ENCODE assay signal across 7 worm cellular contexts in genomic region chrX:8476308-8476707, ce11.
A peak's percentile ranks its signal among the peaks of the same experiment; 100 is the strongest.
TF ChIP-seq lines count a peak whose summit lies in the region.

No protein-coding gene starts in this region.

TF ChIP-seq in whole organism, L1 larva, 84 proteins besides CTCF, POLR2A, EP300 and RAD21 (continues in another document):
- TF ChIP-seq fos-1 (tag; optimal IDR thresholded peaks at IDR 0.05; lab: Kevin White, UChicago) (no peak), hlh-17 (GFP tag; optimal IDR thresholded peaks at IDR 0.05; lab: Kevin White, UChicago; ENCODE audit: borderline replicate concordance) (no peak), mef-2 (tag; optimal IDR thresholded peaks at IDR 0.05; lab: Kevin White, UChicago) (no peak), Y116A8C.19 (tag; optimal IDR thresholded peaks at IDR 0.05; lab: Kevin White, UChicago; ENCODE audit: borderline replicate concordance) (no peak), lin-14 (GFP tag; optimal IDR thresholded peaks at IDR 0.05; lab: Kevin White, UChicago) (peak; percentile 83), snu-23 (GFP tag; optimal IDR thresholded peaks at IDR 0.05; lab: Kevin White, UChicago) (peak; percentile 3), isw-1 (GFP tag; IDR thresholded peaks at IDR 0.05; lab: Robert Waterston, UW) (no peak), lir-3 (tag; optimal IDR thresholded peaks at IDR 0.05; lab: Kevin White, UChicago; ENCODE audit: poor library complexity) (no peak), efl-3 (GFP tag; optimal IDR thresholded peaks at IDR 0.05; lab: Kevin White, UChicago) (no peak), egl-13 (tag; optimal IDR thresholded peaks at IDR 0.05; lab: Kevin White, UChicago) (no peak), xbp-1 (tag; optimal IDR thresholded peaks at IDR 0.05; lab: Kevin White, UChicago) (no peak), ceh-90 (tag; optimal IDR thresholded peaks at IDR 0.05; lab: Kevin White, UChicago) (no peak), F16B12.6 (tag; optimal IDR thresholded peaks at IDR 0.05; lab: Kevin White, UChicago) (no peak)

TF ChIP-seq in whole organism, L2 larva, 48 proteins besides CTCF, POLR2A, EP300 and RAD21 (continues in another document):
- TF ChIP-seq mdl-1 (tag; optimal IDR thresholded peaks at IDR 0.05; lab: Kevin White, UChicago) (peak; percentile 62 to 70), gmeb-1 (tag; optimal IDR thresholded peaks at IDR 0.05; lab: Kevin White, UChicago) (no peak), sma-3 (GFP tag; optimal IDR thresholded peaks at IDR 0.05; lab: Kevin White, UChicago) (no peak), ztf-4 (tag; optimal IDR thresholded peaks at IDR 0.05; lab: Kevin White, UChicago) (no peak), sem-4 (tag; optimal IDR thresholded peaks at IDR 0.05; lab: Kevin White, UChicago) (peak; percentile 34), C34F6.9 (tag; optimal IDR thresholded peaks at IDR 0.05; lab: Kevin White, UChicago) (no peak), ceh-16 (tag; optimal IDR thresholded peaks at IDR 0.05; lab: Kevin White, UChicago) (no peak), mbf-1 (tag; optimal IDR thresholded peaks at IDR 0.05; lab: Kevin White, UChicago) (no peak), F13H6.1 (tag; optimal IDR thresholded peaks at IDR 0.05; lab: Kevin White, UChicago) (no peak), unc-62 (GFP tag; optimal IDR thresholded peaks at IDR 0.05; lab: Kevin White, UChicago) (no peak), lin-13 (GFP tag; optimal IDR thresholded peaks at IDR 0.05; lab: Kevin White, UChicago) (no peak), peb-1 (tag; optimal IDR thresholded peaks at IDR 0.05; lab: Kevin White, UChicago) (no peak), blmp-1 (tag; optimal IDR thresholded peaks at IDR 0.05; lab: Kevin White, UChicago; ENCODE audit: insufficient read depth) (no peak), lin-39 (tag; optimal IDR thresholded peaks at IDR 0.05; lab: Kevin White, UChicago) (no peak)

TF ChIP-seq in whole organism, L3 larva, 47 proteins besides CTCF, POLR2A, EP300 and RAD21:
- TF ChIP-seq lin-39 (tag; optimal IDR thresholded peaks at IDR 0.05; lab: Kevin White, UChicago) (peak; percentile 34), nfya-1 (tag; optimal IDR thresholded peaks at IDR 0.05; lab: Kevin White, UChicago; ENCODE audit: insufficient read depth) (no peak), sea-2 (GFP tag; optimal IDR thresholded peaks at IDR 0.05; lab: Kevin White, UChicago) (no peak), nhr-11 (tag; optimal IDR thresholded peaks at IDR 0.05; lab: Kevin White, UChicago) (no peak), fkh-10 (GFP tag; optimal IDR thresholded peaks at IDR 0.05; lab: Kevin White, UChicago) (peak; percentile 73), unc-62 (GFP tag; optimal IDR thresholded peaks at IDR 0.05; lab: Kevin White, UChicago) (peak; percentile 1), hmg-11 (tag; optimal IDR thresholded peaks at IDR 0.05; lab: Kevin White, UChicago) (peak; percentile 25), mdl-1 (tag; optimal IDR thresholded peaks at IDR 0.05; lab: Kevin White, UChicago) (peak; percentile 50)

TF ChIP-seq in whole organism, L4 larva, 104 proteins besides CTCF, POLR2A, EP300 and RAD21 (continues in another document):
- TF ChIP-seq mes-2 (tag; optimal IDR thresholded peaks at IDR 0.05; lab: Kevin White, UChicago; ENCODE audit: poor library complexity, severe bottlenecking) (peak; percentile 11), zfp-3 (GFP tag; conservative IDR thresholded peaks at IDR 0.05; lab: Robert Waterston, UW) (no peak), F10B5.3 (tag; optimal IDR thresholded peaks at IDR 0.05; lab: Kevin White, UChicago) (no peak), R02D3.7 (tag; optimal IDR thresholded peaks at IDR 0.05; lab: Kevin White, UChicago) (no peak), mdl-1 (tag; optimal IDR thresholded peaks at IDR 0.05; lab: Kevin White, UChicago) (peak in 1 of 2 experiments; percentile 46), aha-1 (tag; lab: Kevin White, UChicago) (peak; percentile 77), ctbp-1 (GFP tag; IDR thresholded peaks at IDR 0.05; lab: Robert Waterston, UW) (no peak), hlh-30 (tag; optimal IDR thresholded peaks at IDR 0.05; lab: Kevin White, UChicago; ENCODE audit: insufficient read depth) (peak; percentile 7), fkh-10 (GFP tag; optimal IDR thresholded peaks at IDR 0.05; lab: Kevin White, UChicago) (peak; percentile 61), zip-11 (GFP tag; IDR thresholded peaks at IDR 0.05; lab: Robert Waterston, UW) (no peak), lsy-2 (tag; optimal IDR thresholded peaks at IDR 0.05; lab: Kevin White, UChicago) (peak in 1 of 2 experiments; percentile 10), gei-8 (GFP tag; optimal IDR thresholded peaks at IDR 0.05; lab: Kevin White, UChicago) (peak; percentile 31), mep-1 (tag; optimal IDR thresholded peaks at IDR 0.05; lab: Kevin White, UChicago) (peak; percentile 12), spr-1 (tag; optimal IDR thresholded peaks at IDR 0.05; lab: Kevin White, UChicago) (no peak)

TF ChIP-seq in whole organism, late embryonic, 69 proteins besides CTCF, POLR2A, EP300 and RAD21:
- TF ChIP-seq fkh-10 (GFP tag; optimal IDR thresholded peaks at IDR 0.05; lab: Kevin White, UChicago) (peak; percentile 58), ceh-9 (tag; optimal IDR thresholded peaks at IDR 0.05; lab: Kevin White, UChicago) (no peak), madf-2 (tag; optimal IDR thresholded peaks at IDR 0.05; lab: Kevin White, UChicago) (no peak)

TF ChIP-seq in whole organism, mixed stage, embryonic, 35 proteins besides CTCF, POLR2A, EP300 and RAD21:
- no peak for TF ChIP-seq elt-3 (tag; optimal IDR thresholded peaks at IDR 0.05; lab: Kevin White, UChicago)
- no peak for TF ChIP-seq lin-32 (GFP tag; optimal IDR thresholded peaks at IDR 0.05; lab: Kevin White, UChicago)
- TF ChIP-seq ces-1 (GFP tag; optimal IDR thresholded peaks at IDR 0.05; lab: Kevin White, UChicago) = peak; percentile 26
- no peak for TF ChIP-seq unc-62 (GFP tag; optimal IDR thresholded peaks at IDR 0.05; lab: Kevin White, UChicago)

TF ChIP-seq in whole organism, young adult, 124 proteins besides CTCF, POLR2A, EP300 and RAD21:
- TF ChIP-seq ceh-40 (GFP tag; IDR thresholded peaks at IDR 0.05; lab: Robert Waterston, UW) (no peak), dox-1 (GFP tag; IDR thresholded peaks at IDR 0.05; lab: Robert Waterston, UW) (0 out of 2 replicates have a peak, but pooled peaks have one; percentile 13), nhr-27 (tag; optimal IDR thresholded peaks at IDR 0.05; lab: Kevin White, UChicago) (no peak), ztf-6 (GFP tag; IDR thresholded peaks at IDR 0.05; lab: Robert Waterston, UW) (0 out of 2 replicates have a peak, but pooled peaks have one; percentile 34), ceh-27 (GFP tag; optimal IDR thresholded peaks at IDR 0.05; lab: Kevin White, UChicago) (peak; percentile 54), ztf-26 (tag; optimal IDR thresholded peaks at IDR 0.05; lab: Kevin White, UChicago) (peak; percentile 7), zfh-2 (GFP tag; conservative IDR thresholded peaks at IDR 0.05; lab: Robert Waterston, UW) (0 out of 2 replicates have a peak, but pooled peaks have one; percentile 24)
